Worm (Caenorhabditis elegans) whole organism, L1 larva: ENCODE data around the gene rps-4.

Experiments
- aha-1 ChIP-seq: fragments of 150-350 bp; optimal IDR thresholded peaks from 2 replicates; lab custom pipeline; 2014; ENCODE audit warnings: missing biosample characterization, missing genetic modification characterization
- lin-15B ChIP-seq: fragments of 150-350 bp; sonication (generic microtip); optimal IDR thresholded peaks from 3 replicates; lab custom pipeline; 2014; ENCODE audit warnings: missing biosample characterization, missing genetic modification characterization
- pax-3 ChIP-seq: fragments of 200-800 bp; sonication (Bioruptor generic); optimal IDR thresholded peaks from 2 replicates; lab custom pipeline; 2018; ENCODE audit warnings: mild to moderate bottlenecking, missing genetic modification characterization, moderate library complexity, missing compliant biosample characterization
- skn-1 ChIP-seq: fragments of 150-350 bp; optimal IDR thresholded peaks from 2 replicates; lab custom pipeline; 2014; ENCODE audit warnings: missing biosample characterization, missing genetic modification characterization

DNA sequence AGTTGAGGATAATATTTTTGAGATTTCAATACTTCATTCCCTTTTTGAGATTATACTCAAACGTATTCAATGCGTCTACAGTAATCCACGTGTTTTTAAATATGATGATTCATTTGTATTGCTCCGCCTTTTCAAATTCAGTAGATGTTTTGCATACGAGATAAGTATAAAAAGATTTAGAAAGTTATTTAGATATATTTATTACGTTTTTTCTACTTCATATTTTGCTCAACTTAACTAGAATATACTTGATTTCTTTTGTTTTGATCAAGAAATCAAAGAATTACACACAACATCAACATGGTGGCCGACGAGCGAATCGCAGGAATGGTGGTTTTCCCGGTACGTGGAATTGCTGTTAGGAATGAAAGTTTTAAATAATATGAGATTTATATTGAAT, 26.8 kb downstream of the rps-4 start, which contains the start of gene srx-50:
- TF ChIP-seq lin-15B (tag; lab: Kevin White, UChicago) (no peak), pax-3 (no peak), aha-1 (no peak), skn-1 (tag; lab: Kevin White, UChicago) (no peak)
